Worm (Caenorhabditis elegans) whole organism, L4 larva: ENCODE measurements around the gene F32D8.1.

ENCODE experiments used
- F10B5.3 ChIP-seq: sonication (generic microtip); optimal IDR thresholded peaks from 2 replicates; lab custom pipeline; 2016; ENCODE audit warnings: mild to moderate bottlenecking, missing genetic modification characterization, missing compliant biosample characterization
- F26F4.8 ChIP-seq: fragments of 200-800 bp; sonication (Bioruptor generic); conservative IDR thresholded peaks from 2 replicates; pipeline ENCODE4 v1.3.6; 2022; ENCODE audit warnings: missing genetic modification characterization, missing compliant biosample characterization
- Y105C5A.15 ChIP-seq: fragments of 200-800 bp; sonication (Bioruptor generic); IDR thresholded peaks from 2 replicates; pipeline ENCODE4 v1.3.6; 2022; ENCODE audit warnings: missing genetic modification characterization, missing compliant biosample characterization
- aha-1 ChIP-seq: fragments of 150-350 bp; peaks from one replicate; lab custom pipeline; 2014; ENCODE audit warnings: missing biosample characterization, missing genetic modification characterization
- aly-2 ChIP-seq: sonication (generic microtip); optimal IDR thresholded peaks from 2 replicates; lab custom pipeline; 2018; ENCODE audit warnings: missing biosample characterization, missing genetic modification characterization
- ceh-20 ChIP-seq: fragments of 200-800 bp; sonication (Bioruptor generic); IDR thresholded peaks from 2 replicates; pipeline ENCODE4 v1.3.6; 2022; ENCODE audit warnings: missing genetic modification reagents, missing genetic modification characterization, missing compliant biosample characterization
- ceh-28 ChIP-seq: fragments of 150-350 bp; optimal IDR thresholded peaks from 2 replicates; lab custom pipeline; 2014; ENCODE audit warnings: missing biosample characterization, missing genetic modification reagents, missing genetic modification characterization
- ceh-32 ChIP-seq: sonication (generic microtip); optimal IDR thresholded peaks from 2 replicates; lab custom pipeline; 2016; ENCODE audit warnings: mild to moderate bottlenecking, missing genetic modification characterization, missing compliant biosample characterization; ENCODE audit not compliant: poor library complexity
- ctbp-1 ChIP-seq: fragments of 200-800 bp; sonication (Bioruptor generic); IDR thresholded peaks from 2 replicates; pipeline ENCODE4 v1.3.6; 2022; ENCODE audit warnings: missing genetic modification reagents, missing genetic modification characterization, missing compliant biosample characterization
- daf-12 ChIP-seq: fragments of 150-350 bp; optimal IDR thresholded peaks from 2 replicates; lab custom pipeline; 2014; ENCODE audit warnings: missing biosample characterization, missing genetic modification reagents, missing genetic modification characterization
- daf-16 ChIP-seq, 3 experiments: sonication (generic microtip); optimal IDR thresholded peaks; 2 replicates each; lab custom pipeline; 2016 to 2017; ENCODE audit warnings: missing genetic modification characterization in 3 of 3, missing genetic modification reagents in 3 of 3, mild to moderate bottlenecking in 2 of 3, missing compliant biosample characterization in 2 of 3, missing biosample characterization in 1 of 3, moderate library complexity in 1 of 3
- daf-8 ChIP-seq: fragments of 200-800 bp; sonication (Bioruptor generic); IDR thresholded peaks from 2 replicates; pipeline ENCODE4 v1.3.6; 2022; ENCODE audit warnings: missing genetic modification characterization, missing compliant biosample characterization
- dmd-6 ChIP-seq: fragments of 200-800 bp; sonication (Bioruptor generic); IDR thresholded peaks from 2 replicates; pipeline ENCODE4 v1.3.6; 2022; ENCODE audit warnings: missing genetic modification reagents, missing genetic modification characterization, missing compliant biosample characterization
- dmd-8 ChIP-seq: fragments of 200-800 bp; sonication (Bioruptor generic); IDR thresholded peaks from 2 replicates; pipeline ENCODE4 v1.3.6; 2022; ENCODE audit warnings: missing genetic modification characterization, missing compliant biosample characterization
- dpl-1 ChIP-seq: fragments of 150-350 bp; optimal IDR thresholded peaks from 2 replicates; lab custom pipeline; 2014; ENCODE audit warnings: missing biosample characterization, missing genetic modification reagents, missing genetic modification characterization
- dve-1 ChIP-seq: sonication (generic microtip); optimal IDR thresholded peaks from 2 replicates; lab custom pipeline; 2017; ENCODE audit warnings: antibody characterized with exemption, mild to moderate bottlenecking, missing genetic modification characterization, missing compliant biosample characterization; ENCODE audit not compliant: insufficient read depth
- egl-43 ChIP-seq: fragments of 200-800 bp; sonication (Bioruptor generic); IDR thresholded peaks from 2 replicates; pipeline ENCODE4 v1.3.6; 2022; ENCODE audit warnings: missing genetic modification reagents, missing genetic modification characterization, missing compliant biosample characterization
- hif-1 ChIP-seq, 2 experiments: sonication (generic microtip); optimal IDR thresholded peaks; 2 replicates each; lab custom pipeline; 2016 to 2017; ENCODE audit warnings: missing compliant biosample characterization in 2 of 2, missing genetic modification characterization in 2 of 2, missing genetic modification reagents in 2 of 2, missing genotype in 2 of 2, mild to moderate bottlenecking in 1 of 2
- hlh-11 ChIP-seq: fragments of 200-800 bp; sonication (Bioruptor generic); optimal IDR thresholded peaks from 2 replicates; lab custom pipeline; 2018; ENCODE audit warnings: mild to moderate bottlenecking, missing genetic modification characterization, missing compliant biosample characterization
- hmg-1.1 ChIP-seq: fragments of 200-800 bp; sonication (Bioruptor generic); IDR thresholded peaks from 2 replicates; pipeline ENCODE4 v1.3.6; 2022; ENCODE audit warnings: missing genetic modification reagents, missing genetic modification characterization, missing compliant biosample characterization
- jun-1 ChIP-seq: fragments of 150-350 bp; optimal IDR thresholded peaks from 2 replicates; lab custom pipeline; 2014; ENCODE audit warnings: missing biosample characterization, missing genetic modification reagents, missing genetic modification characterization
- lin-1 ChIP-seq: fragments of 200-800 bp; sonication (Bioruptor generic); IDR thresholded peaks from 2 replicates; pipeline ENCODE4 v1.3.6; 2022; ENCODE audit warnings: missing genetic modification reagents, missing genetic modification characterization, missing compliant biosample characterization
- lin-13 ChIP-seq: fragments of 150-350 bp; optimal IDR thresholded peaks from 2 replicates; lab custom pipeline; 2014; ENCODE audit warnings: missing biosample characterization, missing genetic modification reagents, missing genetic modification characterization
- lin-38 ChIP-seq: fragments of 200-800 bp; sonication (Bioruptor generic); IDR thresholded peaks from 2 replicates; pipeline ENCODE4 v1.3.6; 2022; ENCODE audit warnings: missing genetic modification reagents, missing genetic modification characterization, missing compliant biosample characterization
- lin-39 ChIP-seq: fragments of 150-350 bp; optimal IDR thresholded peaks from 2 replicates; lab custom pipeline; 2014; ENCODE audit warnings: missing biosample characterization, missing genetic modification reagents, missing genetic modification characterization
- madf-9 ChIP-seq: fragments of 200-800 bp; sonication (Bioruptor generic); conservative IDR thresholded peaks from 2 replicates; pipeline ENCODE4 v1.3.6; 2022; ENCODE audit warnings: missing genetic modification reagents, missing genetic modification characterization, missing compliant biosample characterization
- mdl-1 ChIP-seq, 2 experiments: fragments of 150-350 bp in 1 of 2; sonication (generic microtip) in 1 of 2; optimal IDR thresholded peaks; 2 replicates each; lab custom pipeline; 2014 to 2017; ENCODE audit warnings: missing biosample characterization in 2 of 2, missing genetic modification characterization in 2 of 2
- mep-1 ChIP-seq: fragments of 150-350 bp; sonication (generic microtip); optimal IDR thresholded peaks from 3 replicates; lab custom pipeline; 2014; ENCODE audit warnings: missing biosample characterization, missing genetic modification characterization
- nhr-10 ChIP-seq: fragments of 150-350 bp; optimal IDR thresholded peaks from 2 replicates; lab custom pipeline; 2014; ENCODE audit warnings: missing biosample characterization, missing genetic modification characterization
- nhr-102 ChIP-seq: sonication (generic microtip); optimal IDR thresholded peaks from 2 replicates; lab custom pipeline; 2016; ENCODE audit warnings: mild to moderate bottlenecking, missing genetic modification characterization, moderate library complexity, missing compliant biosample characterization
- nhr-28 ChIP-seq: fragments of 150-350 bp; optimal IDR thresholded peaks from 2 replicates; lab custom pipeline; 2014; ENCODE audit warnings: missing biosample characterization, missing genetic modification characterization
- nhr-41 ChIP-seq: fragments of 200-800 bp; sonication (Bioruptor generic); IDR thresholded peaks from 2 replicates; pipeline ENCODE4 v1.3.6; 2022; ENCODE audit warnings: missing genetic modification reagents, missing genetic modification characterization, missing compliant biosample characterization
- nhr-48 ChIP-seq: sonication (generic microtip); optimal IDR thresholded peaks from 2 replicates; lab custom pipeline; 2016; ENCODE audit warnings: mild to moderate bottlenecking, missing genetic modification characterization, missing compliant biosample characterization
- nhr-6 ChIP-seq: fragments of 150-350 bp; optimal IDR thresholded peaks from 2 replicates; lab custom pipeline; 2014; ENCODE audit warnings: missing biosample characterization, missing genetic modification characterization
- nhr-77 ChIP-seq: fragments of 150-350 bp; optimal IDR thresholded peaks from 2 replicates; lab custom pipeline; 2014; ENCODE audit warnings: missing biosample characterization, missing genetic modification characterization
- pha-4 ChIP-seq, 2 experiments: fragments of 150-350 bp in 1 of 2; fragments of 200-800 bp in 1 of 2; sonication (Bioruptor generic) in 1 of 2; IDR thresholded peaks in 1 of 2; optimal IDR thresholded peaks in 1 of 2; 2 replicates each; pipeline versions ENCODE4 v1.3.6 to Lab custom; 2014 to 2022; ENCODE audit warnings: missing genetic modification characterization in 2 of 2, missing genetic modification reagents in 2 of 2, missing biosample characterization in 1 of 2, missing compliant biosample characterization in 1 of 2
- php-3 ChIP-seq: fragments of 200-800 bp; sonication (Bioruptor generic); IDR thresholded peaks from 2 replicates; pipeline ENCODE4 v1.3.6; 2022; ENCODE audit warnings: missing genetic modification reagents, missing genetic modification characterization, missing compliant biosample characterization
- pqm-1 ChIP-seq: sonication (generic microtip); optimal IDR thresholded peaks from 2 replicates; lab custom pipeline; 2017; ENCODE audit warnings: missing biosample characterization, missing genetic modification characterization
- skn-1 ChIP-seq: fragments of 150-350 bp; optimal IDR thresholded peaks from 2 replicates; lab custom pipeline; 2014; ENCODE audit warnings: missing biosample characterization, missing genetic modification characterization
- snpc-4 ChIP-seq: fragments of 150-350 bp; optimal IDR thresholded peaks from 2 replicates; lab custom pipeline; 2014; ENCODE audit warnings: missing biosample characterization, missing genetic modification characterization
- tra-1 ChIP-seq: fragments of 200-800 bp; sonication (Bioruptor generic); IDR thresholded peaks from 2 replicates; pipeline ENCODE4 v1.3.6; 2022; ENCODE audit warnings: missing genetic modification reagents, missing genetic modification characterization, missing compliant biosample characterization
- unc-130 ChIP-seq: sonication (generic microtip); optimal IDR thresholded peaks from 2 replicates; lab custom pipeline; 2016; ENCODE audit warnings: missing genetic modification reagents, missing genetic modification characterization, missing compliant biosample characterization
- unc-39 ChIP-seq: sonication (generic microtip); optimal IDR thresholded peaks from 2 replicates; lab custom pipeline; 2017; ENCODE audit warnings: missing biosample characterization, missing genetic modification characterization
- unc-62 ChIP-seq, 3 experiments: fragments of 150-350 bp in 1 of 3; sonication (generic microtip); optimal IDR thresholded peaks in 2 of 3; peaks in 1 of 3; 1 replicate in 1 of 3; 2 replicates in 2 of 3; lab custom pipeline; 2014 to 2017; ENCODE audit warnings: missing biosample characterization in 3 of 3, missing genetic modification characterization in 3 of 3, missing genetic modification reagents in 3 of 3, missing genotype in 1 of 3
- vab-7 ChIP-seq: fragments of 200-800 bp; sonication (Bioruptor generic); IDR thresholded peaks from 2 replicates; pipeline ENCODE4 v1.3.6; 2022; ENCODE audit warnings: missing genetic modification reagents, missing genetic modification characterization, missing compliant biosample characterization
- zag-1 ChIP-seq: fragments of 150-350 bp; optimal IDR thresholded peaks from 2 replicates; lab custom pipeline; 2014; ENCODE audit warnings: missing biosample characterization, missing genetic modification characterization
- zfp-2 ChIP-seq: sonication (generic microtip); optimal IDR thresholded peaks from 2 replicates; lab custom pipeline; 2016; ENCODE audit warnings: mild to moderate bottlenecking, missing genetic modification characterization, missing compliant biosample characterization
- zip-2 ChIP-seq: fragments of 150-350 bp; optimal IDR thresholded peaks from 2 replicates; lab custom pipeline; 2014; ENCODE audit warnings: missing biosample characterization, missing genetic modification characterization

F32D8.1 gene

DNA sequence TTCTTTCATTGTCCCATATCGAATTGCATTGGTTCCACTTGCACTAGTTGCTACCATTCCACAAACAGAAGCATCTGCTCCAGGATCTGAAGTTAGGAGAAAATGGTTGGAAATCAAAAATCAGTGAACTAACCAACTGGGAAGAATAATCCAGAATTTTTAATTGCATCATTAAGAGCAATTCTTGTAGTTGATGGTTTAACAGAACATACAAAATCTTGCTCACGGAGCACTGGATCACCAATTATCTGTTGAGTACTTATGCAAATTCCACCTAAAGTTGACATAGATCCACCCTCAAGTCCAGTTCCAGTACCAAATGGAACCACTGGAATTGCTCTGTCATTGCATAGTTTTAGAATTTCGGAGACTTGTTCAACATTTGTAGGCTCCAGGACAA, 9.1 kb downstream of the F32D8.1 start:
- TF ChIP-seq pha-4 (GFP tag; IDR thresholded peaks at IDR 0.05; lab: Robert Waterston, UW) (no peak), pha-4 (tag; optimal IDR thresholded peaks at IDR 0.05; lab: Kevin White, UChicago) (no peak), ceh-32 (tag; lab: Kevin White, UChicago) (no peak), F26F4.8 (GFP tag; lab: Robert Waterston, UW) (no peak), unc-62 (GFP tag; optimal IDR thresholded peaks at IDR 0.05 in 1 of 2; lab: Kevin White, UChicago) (peak in 1 of 2 experiments; percentile 90), unc-62 (tag; optimal IDR thresholded peaks at IDR 0.05; lab: Kevin White, UChicago) (no peak)

DNA sequence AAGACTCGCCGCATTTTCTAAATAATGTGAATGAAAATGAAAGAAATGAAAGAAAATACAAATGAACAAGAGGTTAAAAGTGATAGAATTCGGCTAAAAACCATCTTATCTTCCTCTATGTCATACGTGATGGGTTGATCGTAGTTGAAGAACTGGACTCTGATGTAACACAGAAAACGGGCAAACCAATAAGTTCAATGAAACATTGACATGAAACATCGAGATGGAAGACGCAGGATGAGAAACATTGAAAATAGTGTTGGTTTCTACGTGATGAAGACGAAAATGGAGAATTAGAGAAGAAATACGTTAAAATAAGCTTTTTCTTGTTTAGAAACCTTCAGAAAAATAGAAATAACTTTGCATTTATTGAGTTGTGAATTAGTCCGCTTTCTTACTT, 10.3 kb downstream of the F32D8.1 start, which contains the start of gene F32D8.12:
TSS of gene F32D8.12 (minus strand) at position 48 of the 400 bp plus-strand sequence.
- TF ChIP-seq dpl-1 (GFP tag; lab: Kevin White, UChicago) (no peak), hif-1 (tag; optimal IDR thresholded peaks at IDR 0.05; lab: Kevin White, UChicago) (peak in 1 of 2 experiments; percentile 85), ceh-20 (no peak), nhr-10 (peak; percentile 56), zag-1 (tag; lab: Kevin White, UChicago) (no peak), skn-1 (tag; lab: Kevin White, UChicago) (no peak), ceh-28 (no peak), hmg-1.1 (GFP tag; lab: Robert Waterston, UW) (no peak), nhr-77 (tag; lab: Kevin White, UChicago) (peak; percentile 22), nhr-102 (tag; lab: Kevin White, UChicago) (no peak), tra-1 (GFP tag; lab: Robert Waterston, UW) (no peak), hlh-11 (tag; lab: Kevin White, UChicago) (peak; percentile 45), nhr-28 (tag; lab: Kevin White, UChicago) (peak; percentile 73), daf-12 (no peak), aly-2 (tag; lab: Kevin White, UChicago) (no peak), zfp-2 (tag; lab: Kevin White, UChicago) (no peak), php-3 (GFP tag; lab: Robert Waterston, UW) (no peak), dve-1 (peak; percentile 61), Y105C5A.15 (no peak), nhr-41 (GFP tag; lab: Robert Waterston, UW) (no peak), ceh-32 (tag; lab: Kevin White, UChicago) (no peak), pqm-1 (no peak), lin-1 (GFP tag; lab: Robert Waterston, UW) (no peak), dmd-6 (GFP tag; lab: Robert Waterston, UW) (peak; percentile 58), unc-130 (no peak), snpc-4 (tag; lab: Kevin White, UChicago) (no peak), aha-1 (tag; lab: Kevin White, UChicago) (peak; percentile 56), lin-38 (GFP tag; lab: Robert Waterston, UW) (peak; percentile 48; the same call in 1 of the 2 replicates), dmd-8 (GFP tag; lab: Robert Waterston, UW) (no peak), lin-13 (GFP tag; lab: Kevin White, UChicago) (no peak), mdl-1 (tag; optimal IDR thresholded peaks at IDR 0.05; lab: Kevin White, UChicago) (peak in 1 of 2 experiments; percentile 42), ctbp-1 (GFP tag; lab: Robert Waterston, UW) (0 out of 2 replicates have a peak, but pooled peaks have one; percentile 17), F10B5.3 (tag; lab: Kevin White, UChicago) (no peak), daf-16 (GFP tag; optimal IDR thresholded peaks at IDR 0.05; lab: Kevin White, UChicago) (no peak), daf-16 (tag; optimal IDR thresholded peaks at IDR 0.05; lab: Kevin White, UChicago) (peak; percentile 58), jun-1 (tag; lab: Kevin White, UChicago) (no peak), madf-9 (GFP tag; lab: Robert Waterston, UW) (no peak), nhr-6 (tag; lab: Kevin White, UChicago) (no peak), zip-2 (no peak), unc-39 (no peak), daf-8 (GFP tag; lab: Robert Waterston, UW) (no peak), lin-39 (tag; lab: Kevin White, UChicago) (no peak), nhr-48 (tag; lab: Kevin White, UChicago) (peak; percentile 6), egl-43 (no peak), vab-7 (GFP tag; lab: Robert Waterston, UW) (no peak), mep-1 (peak; percentile 34), pha-4 (GFP tag; IDR thresholded peaks at IDR 0.05; lab: Robert Waterston, UW) (no peak), pha-4 (tag; optimal IDR thresholded peaks at IDR 0.05; lab: Kevin White, UChicago) (no peak)
